Worm (Caenorhabditis elegans): Measurements from ENCODE around the gene F56D2.8.

DNA sequence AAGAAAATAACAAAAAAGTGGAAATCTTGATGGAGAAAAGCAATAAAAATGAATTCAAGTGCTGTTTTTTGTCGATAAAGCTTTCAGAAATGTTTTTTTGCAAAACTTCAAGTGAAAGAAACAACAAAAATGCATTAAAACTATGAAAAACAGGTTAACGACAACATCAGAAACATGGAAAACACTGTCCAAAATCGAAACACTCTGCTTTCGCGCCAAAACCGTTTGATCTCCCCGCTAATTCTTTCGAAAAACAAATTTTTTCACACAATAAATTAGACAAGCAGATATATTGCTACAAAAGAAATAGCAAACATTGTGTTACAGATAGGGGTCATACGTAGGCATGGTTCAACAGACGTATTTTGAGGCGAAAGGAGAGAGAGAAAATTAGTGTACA, 40.9 kb downstream of the F56D2.8 start:
- no peak for TF ChIP-seq mdl-1 (tag; optimal IDR thresholded peaks at IDR 0.05)
- no peak for TF ChIP-seq ceh-16 (tag; optimal IDR thresholded peaks at IDR 0.05)
- TF ChIP-seq nhr-77 (tag; optimal IDR thresholded peaks at IDR 0.05) = no peak
- TF ChIP-seq lin-39 (tag; optimal IDR thresholded peaks at IDR 0.05) = no peak
